Worm (Caenorhabditis elegans) whole organism, L1 larva: Measurements from ENCODE around the gene Y15E3A.4.

Source experiments
- F16B12.6 ChIP-seq: fragments of 150-350 bp; optimal IDR thresholded peaks from 2 replicates; lab custom pipeline; 2014; ENCODE audit warnings: missing biosample characterization, missing genetic modification characterization
- aha-1 ChIP-seq: fragments of 150-350 bp; optimal IDR thresholded peaks from 2 replicates; lab custom pipeline; 2014; ENCODE audit warnings: missing biosample characterization, missing genetic modification characterization
- alr-1 ChIP-seq: fragments of 200-800 bp; sonication (Bioruptor generic); optimal IDR thresholded peaks from 2 replicates; lab custom pipeline; 2018; ENCODE audit warnings: borderline replicate concordance, mild to moderate bottlenecking, missing genetic modification characterization, missing compliant biosample characterization
- aly-2 ChIP-seq: fragments of 150-350 bp; optimal IDR thresholded peaks from 2 replicates; lab custom pipeline; 2014; ENCODE audit warnings: missing biosample characterization, missing genetic modification characterization
- ama-1 ChIP-seq: fragments of 150-350 bp; optimal IDR thresholded peaks from 2 replicates; lab custom pipeline; 2014
- blmp-1 ChIP-seq: fragments of 150-350 bp; optimal IDR thresholded peaks from 2 replicates; lab custom pipeline; 2014; ENCODE audit warnings: missing biosample characterization, missing genetic modification characterization
- ceh-82 ChIP-seq, 3 experiments: fragments of 150-350 bp in 1 of 3; sonication (generic microtip) in 2 of 3; optimal IDR thresholded peaks; 2 replicates each; lab custom pipeline; 2014 to 2017; ENCODE audit warnings: missing biosample characterization in 3 of 3, missing genetic modification characterization in 3 of 3
- ceh-88 ChIP-seq: fragments of 200-800 bp; sonication (Bioruptor generic); IDR thresholded peaks from 2 replicates; pipeline ENCODE4 v1.3.6; 2022; ENCODE audit warnings: missing genetic modification characterization, missing compliant biosample characterization
- ceh-90 ChIP-seq: sonication (generic microtip); optimal IDR thresholded peaks from 2 replicates; lab custom pipeline; 2016; ENCODE audit warnings: missing genetic modification characterization, missing compliant biosample characterization
- dpl-1 ChIP-seq, 3 experiments: fragments of 150-350 bp in 2 of 3; sonication (generic microtip) in 1 of 3; optimal IDR thresholded peaks; 2 replicates each; lab custom pipeline; 2014 to 2017; ENCODE audit warnings: missing biosample characterization in 3 of 3, missing genetic modification characterization in 3 of 3, missing genetic modification reagents in 3 of 3
- dsc-1 ChIP-seq: sonication (generic microtip); optimal IDR thresholded peaks from 2 replicates; lab custom pipeline; 2016; ENCODE audit warnings: mild to moderate bottlenecking, missing genetic modification characterization, missing compliant biosample characterization
- egl-27 ChIP-seq, 2 experiments: fragments of 150-350 bp in 1 of 2; sonication (generic microtip); optimal IDR thresholded peaks; 3 replicates each; lab custom pipeline; 2017 to 2018; ENCODE audit warnings: missing biosample characterization in 2 of 2, missing genetic modification characterization in 2 of 2, missing genetic modification reagents in 2 of 2
- elt-3 ChIP-seq, 6 experiments: fragments of 150-350 bp in 1 of 6; sonication (generic microtip); optimal IDR thresholded peaks; 2 replicates each; lab custom pipeline; 2017 to 2018; ENCODE audit warnings: missing biosample characterization in 6 of 6, missing genetic modification characterization in 6 of 6, inconsistent platforms in 1 of 6
- ets-5 ChIP-seq: fragments of 200-800 bp; sonication (Bioruptor generic); IDR thresholded peaks from 2 replicates; pipeline ENCODE4 v1.3.6; 2022; ENCODE audit warnings: missing genetic modification characterization, missing compliant biosample characterization
- fkh-10 ChIP-seq: sonication (generic microtip); optimal IDR thresholded peaks from 2 replicates; lab custom pipeline; 2017; ENCODE audit warnings: missing biosample characterization, missing genetic modification reagents, missing genetic modification characterization
- grh-1 ChIP-seq: fragments of 200-800 bp; sonication (Bioruptor generic); IDR thresholded peaks from 2 replicates; pipeline ENCODE4 v1.3.6; 2022; ENCODE audit warnings: missing genetic modification reagents, missing genetic modification characterization, missing compliant biosample characterization
- hlh-17 ChIP-seq: fragments of 200-800 bp; sonication (Bioruptor generic); optimal IDR thresholded peaks from 2 replicates; lab custom pipeline; 2018; ENCODE audit warnings: missing genetic modification characterization, mild to moderate bottlenecking, missing compliant biosample characterization, moderate library complexity, borderline replicate concordance
- hpl-2 ChIP-seq: fragments of 150-350 bp; optimal IDR thresholded peaks from 2 replicates; lab custom pipeline; 2014; ENCODE audit warnings: missing biosample characterization, missing genetic modification reagents, missing genetic modification characterization
- isw-1 ChIP-seq: fragments of 200-800 bp; sonication (Bioruptor generic); IDR thresholded peaks from 2 replicates; pipeline ENCODE4 v1.3.6; 2022; ENCODE audit warnings: missing genetic modification characterization, missing compliant biosample characterization
- jun-1 ChIP-seq: fragments of 150-350 bp; optimal IDR thresholded peaks from 2 replicates; lab custom pipeline; 2014; ENCODE audit warnings: missing biosample characterization, missing genetic modification reagents, missing genetic modification characterization
- lin-13 ChIP-seq: fragments of 150-350 bp; optimal IDR thresholded peaks from 2 replicates; lab custom pipeline; 2014; ENCODE audit warnings: missing biosample characterization, missing genetic modification reagents, missing genetic modification characterization
- lir-3 ChIP-seq: sonication (generic microtip); optimal IDR thresholded peaks from 2 replicates; lab custom pipeline; 2016; ENCODE audit warnings: mild to moderate bottlenecking, missing genetic modification characterization, moderate library complexity, missing compliant biosample characterization; ENCODE audit not compliant: poor library complexity
- lsy-2 ChIP-seq, 2 experiments: fragments of 150-350 bp; optimal IDR thresholded peaks; 2 replicates each; lab custom pipeline; 2014; ENCODE audit warnings: missing biosample characterization in 2 of 2, missing genetic modification characterization in 2 of 2
- mab-9 ChIP-seq: fragments of 200-800 bp; sonication (Bioruptor generic); IDR thresholded peaks from 2 replicates; pipeline ENCODE4 v1.3.6; 2022; ENCODE audit warnings: missing genetic modification reagents, missing genetic modification characterization, missing compliant biosample characterization
- mdl-1 ChIP-seq, 2 experiments: fragments of 150-350 bp; optimal IDR thresholded peaks; 2 replicates each; lab custom pipeline; 2014 to 2017; ENCODE audit warnings: missing biosample characterization in 2 of 2, missing genetic modification characterization in 2 of 2, inconsistent platforms in 1 of 2
- mef-2 ChIP-seq: fragments of 150-350 bp; optimal IDR thresholded peaks from 2 replicates; lab custom pipeline; 2014; ENCODE audit warnings: missing biosample characterization, missing genetic modification characterization
- mep-1 ChIP-seq: fragments of 150-350 bp; optimal IDR thresholded peaks from 2 replicates; lab custom pipeline; 2014; ENCODE audit warnings: missing biosample characterization, missing genetic modification characterization
- nhr-77 ChIP-seq: fragments of 150-350 bp; optimal IDR thresholded peaks from 2 replicates; lab custom pipeline; 2014; ENCODE audit warnings: missing biosample characterization, missing genetic modification characterization
- nhr-84 ChIP-seq: sonication (generic microtip); optimal IDR thresholded peaks from 2 replicates; lab custom pipeline; 2017; ENCODE audit warnings: missing biosample characterization, missing genetic modification characterization
- nhr-85 ChIP-seq: sonication (generic microtip); peaks from one replicate; lab custom pipeline; 2016; ENCODE audit warnings: missing genetic modification characterization, inconsistent platforms, missing compliant biosample characterization
- nhr-90 ChIP-seq: sonication (generic microtip); optimal IDR thresholded peaks from 2 replicates; lab custom pipeline; 2016; ENCODE audit warnings: mild to moderate bottlenecking, missing genetic modification characterization, missing compliant biosample characterization; ENCODE audit not compliant: poor library complexity
- pag-3 ChIP-seq: sonication (generic microtip); optimal IDR thresholded peaks from 2 replicates; lab custom pipeline; 2017; ENCODE audit warnings: missing genetic modification characterization, mild to moderate bottlenecking, missing compliant biosample characterization, antibody characterized with exemption, borderline replicate concordance; ENCODE audit not compliant: insufficient read depth
- pax-3 ChIP-seq: fragments of 200-800 bp; sonication (Bioruptor generic); optimal IDR thresholded peaks from 2 replicates; lab custom pipeline; 2018; ENCODE audit warnings: mild to moderate bottlenecking, missing genetic modification characterization, moderate library complexity, missing compliant biosample characterization
- rnt-1 ChIP-seq: sonication (generic microtip); optimal IDR thresholded peaks from 2 replicates; lab custom pipeline; 2016; ENCODE audit warnings: mild to moderate bottlenecking, missing genetic modification characterization, moderate library complexity, missing compliant biosample characterization
- skn-1 ChIP-seq: fragments of 150-350 bp; optimal IDR thresholded peaks from 2 replicates; lab custom pipeline; 2014; ENCODE audit warnings: missing biosample characterization, missing genetic modification characterization
- snu-23 ChIP-seq: sonication (generic microtip); optimal IDR thresholded peaks from 2 replicates; lab custom pipeline; 2016; ENCODE audit warnings: missing genetic modification characterization, missing compliant biosample characterization
- sox-4 ChIP-seq: sonication (generic microtip); optimal IDR thresholded peaks from 2 replicates; lab custom pipeline; 2016; ENCODE audit warnings: missing genetic modification characterization, missing compliant biosample characterization
- sptf-1 ChIP-seq: fragments of 150-350 bp; optimal IDR thresholded peaks from 2 replicates; lab custom pipeline; 2014; ENCODE audit warnings: missing biosample characterization, missing genetic modification characterization
- swsn-7 ChIP-seq: sonication (generic microtip); optimal IDR thresholded peaks from 2 replicates; lab custom pipeline; 2016; ENCODE audit warnings: missing genetic modification characterization, missing compliant biosample characterization
- tlp-1 ChIP-seq: fragments of 150-350 bp; optimal IDR thresholded peaks from 2 replicates; lab custom pipeline; 2014; ENCODE audit warnings: missing biosample characterization, missing genetic modification characterization
- unc-30 ChIP-seq: sonication (generic microtip); optimal IDR thresholded peaks from 2 replicates; lab custom pipeline; 2017; ENCODE audit warnings: missing biosample characterization, missing genetic modification characterization
- unc-62 ChIP-seq: fragments of 150-350 bp; optimal IDR thresholded peaks from 2 replicates; lab custom pipeline; 2014; ENCODE audit warnings: missing biosample characterization, missing genetic modification reagents, missing genetic modification characterization
- vab-15 ChIP-seq: sonication (generic microtip); optimal IDR thresholded peaks from 2 replicates; lab custom pipeline; 2017; ENCODE audit warnings: missing genotype, mild to moderate bottlenecking, missing genetic modification characterization, missing compliant biosample characterization
- ztf-11 ChIP-seq, 2 experiments: sonication (generic microtip); optimal IDR thresholded peaks; 2 replicates each; lab custom pipeline; 2016 to 2017; ENCODE audit warnings: missing genetic modification characterization in 2 of 2, missing biosample characterization in 1 of 2, missing compliant biosample characterization in 1 of 2
- ztf-4 ChIP-seq: fragments of 150-350 bp; optimal IDR thresholded peaks from 2 replicates; lab custom pipeline; 2014; ENCODE audit warnings: missing biosample characterization, missing genetic modification characterization

The Y15E3A.4 gene

ce11 chrX:15297396-15297827 is 33.4 kb upstream of the Y15E3A.4 start (continued):
- no peak for TF ChIP-seq ztf-11 (tag; optimal IDR thresholded peaks at IDR 0.05; lab: Kevin White, UChicago)
- TF ChIP-seq hlh-17 (GFP tag; lab: Kevin White, UChicago) = no peak
- TF ChIP-seq nhr-90 (tag; lab: Kevin White, UChicago) = peak; percentile 60
- TF ChIP-seq nhr-84 (tag; lab: Kevin White, UChicago) = no peak
- no peak for TF ChIP-seq ceh-82 (tag; optimal IDR thresholded peaks at IDR 0.05; lab: Kevin White, UChicago)
- TF ChIP-seq nhr-85 (tag; lab: Kevin White, UChicago) = peak; percentile 26
- TF ChIP-seq mef-2 (tag; lab: Kevin White, UChicago) = no peak
- TF ChIP-seq unc-30 (tag; lab: Kevin White, UChicago) = no peak
- TF ChIP-seq egl-27 (tag; optimal IDR thresholded peaks at IDR 0.05; lab: Kevin White, UChicago) = no peak
- peak; percentile 13 to 39 for TF ChIP-seq lsy-2 (tag; optimal IDR thresholded peaks at IDR 0.05; lab: Kevin White, UChicago)
- no peak for TF ChIP-seq pag-3 (tag; lab: Kevin White, UChicago)
- no peak for TF ChIP-seq lin-13 (GFP tag; lab: Kevin White, UChicago)
- TF ChIP-seq ztf-4 (tag; lab: Kevin White, UChicago) = no peak
- peak; percentile 22 for TF ChIP-seq lir-3 (tag; lab: Kevin White, UChicago)
- TF ChIP-seq fkh-10 (GFP tag; lab: Kevin White, UChicago) = no peak
- no peak for TF ChIP-seq skn-1
- TF ChIP-seq isw-1 (GFP tag; lab: Robert Waterston, UW) = no peak
- TF ChIP-seq sptf-1 = no peak
- TF ChIP-seq ets-5 (GFP tag; lab: Robert Waterston, UW) = no peak
- TF ChIP-seq aha-1 = no peak
- TF ChIP-seq snu-23 = peak; percentile 45
- TF ChIP-seq dpl-1 (GFP tag; optimal IDR thresholded peaks at IDR 0.05; lab: Kevin White, UChicago) = no peak
- no peak for TF ChIP-seq blmp-1 (tag; lab: Kevin White, UChicago)
- TF ChIP-seq ceh-88 (GFP tag; lab: Robert Waterston, UW) = no peak
- TF ChIP-seq jun-1 (tag; lab: Kevin White, UChicago) = no peak
- TF ChIP-seq sox-4 (tag; lab: Kevin White, UChicago) = no peak
- no peak for TF ChIP-seq alr-1 (tag; lab: Kevin White, UChicago)
- TF ChIP-seq mep-1 (tag; lab: Kevin White, UChicago) = peak; percentile 52
- no peak for TF ChIP-seq grh-1
- TF ChIP-seq unc-62 (GFP tag; lab: Kevin White, UChicago) = no peak
- no peak for TF ChIP-seq hpl-2 (GFP tag; lab: Kevin White, UChicago)
- no peak for TF ChIP-seq ama-1 (lab: Kevin White, UChicago)
- TF ChIP-seq pax-3 (tag; lab: Kevin White, UChicago) = no peak
- TF ChIP-seq rnt-1 (tag; lab: Kevin White, UChicago) = peak; percentile 45
- TF ChIP-seq F16B12.6 (tag; lab: Kevin White, UChicago) = no peak
- TF ChIP-seq dsc-1 (tag; lab: Kevin White, UChicago) = peak; percentile 26
- TF ChIP-seq tlp-1 (tag; lab: Kevin White, UChicago) = no peak
- TF ChIP-seq mdl-1 (tag; optimal IDR thresholded peaks at IDR 0.05; lab: Kevin White, UChicago) = peak in 1 of 2 experiments; percentile 36
- peak in 1 of 6 experiments; percentile 30 for TF ChIP-seq elt-3 (tag; optimal IDR thresholded peaks at IDR 0.05; lab: Kevin White, UChicago)
- TF ChIP-seq ceh-90 (tag; lab: Kevin White, UChicago) = no peak

- TF ChIP-seq dsc-1 (tag; lab: Kevin White, UChicago) = no peak
- no peak for TF ChIP-seq aly-2 (tag; lab: Kevin White, UChicago)
- TF ChIP-seq nhr-77 (tag; lab: Kevin White, UChicago) = no peak
- no peak for TF ChIP-seq mab-9
- no peak for TF ChIP-seq snu-23
- TF ChIP-seq swsn-7 (tag; lab: Kevin White, UChicago) = no peak
- no peak for TF ChIP-seq egl-27 (tag; optimal IDR thresholded peaks at IDR 0.05; lab: Kevin White, UChicago)
- TF ChIP-seq nhr-84 (tag; lab: Kevin White, UChicago) = no peak
- TF ChIP-seq vab-15 (tag; lab: Kevin White, UChicago) = no peak
These were observed 30.8 kb upstream of the Y15E3A.4 start for ce11 chrX:15300002-15300401.
